Worm (Caenorhabditis elegans): ENCODE results near the gene T10H4.4.

ce11 chrV:15259904-15260303 is 12.3 kb downstream of the T10H4.4 start, which contains the start of gene M01B2.8:
- no peak for TF ChIP-seq dao-5 (tag; optimal IDR thresholded peaks at IDR 0.05)
- TF ChIP-seq him-1 (tag; optimal IDR thresholded peaks at IDR 0.05), result no peak
